Worm (Caenorhabditis elegans): ENCODE data around the gene W02C12.2.

Gene W02C12.2

DNA sequence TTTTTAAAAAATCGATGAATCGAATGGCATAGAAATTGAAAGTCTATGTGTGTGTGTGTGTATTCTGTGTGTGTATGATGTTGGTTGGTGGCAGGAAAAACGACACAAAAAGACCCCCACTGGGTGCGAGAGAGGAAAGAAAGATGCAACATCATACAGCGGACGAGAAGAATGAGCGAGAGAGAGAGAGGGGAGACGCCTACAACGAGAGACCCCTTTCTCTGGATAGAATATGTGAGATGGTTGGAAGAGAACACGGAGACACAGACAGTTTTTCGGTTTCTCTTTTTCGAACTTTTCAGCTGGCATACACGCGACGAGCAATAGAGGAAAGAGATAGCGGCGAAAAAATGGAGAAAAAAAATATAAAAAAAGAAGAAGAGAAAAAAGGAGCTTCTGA is 12.1 kb upstream of the W02C12.2 start (continued):
- TF ChIP-seq dve-1 (tag; optimal IDR thresholded peaks at IDR 0.05; ENCODE audit: insufficient read depth) (peak; percentile 85), nhr-6 (tag; optimal IDR thresholded peaks at IDR 0.05) (peak; percentile 48), jun-1 (tag; optimal IDR thresholded peaks at IDR 0.05) (peak; percentile 61), dmd-6 (GFP tag; IDR thresholded peaks at IDR 0.05) (peak; percentile 75), ama-1 (optimal IDR thresholded peaks at IDR 0.05) (peak; percentile 9), ceh-44 (GFP tag; IDR thresholded peaks at IDR 0.05) (no peak), vab-7 (GFP tag; IDR thresholded peaks at IDR 0.05) (no peak), R02D3.7 (tag; optimal IDR thresholded peaks at IDR 0.05) (no peak), tag-97 (GFP tag; IDR thresholded peaks at IDR 0.05) (no peak), ces-1 (GFP tag; optimal IDR thresholded peaks at IDR 0.05) (peak; percentile 46), daf-19 (GFP tag; conservative IDR thresholded peaks at IDR 0.05) (no peak), mes-2 (tag; optimal IDR thresholded peaks at IDR 0.05; ENCODE audit: poor library complexity, severe bottlenecking) (peak; percentile 38), nhr-10 (tag; optimal IDR thresholded peaks at IDR 0.05) (peak; percentile 33)

DNA sequence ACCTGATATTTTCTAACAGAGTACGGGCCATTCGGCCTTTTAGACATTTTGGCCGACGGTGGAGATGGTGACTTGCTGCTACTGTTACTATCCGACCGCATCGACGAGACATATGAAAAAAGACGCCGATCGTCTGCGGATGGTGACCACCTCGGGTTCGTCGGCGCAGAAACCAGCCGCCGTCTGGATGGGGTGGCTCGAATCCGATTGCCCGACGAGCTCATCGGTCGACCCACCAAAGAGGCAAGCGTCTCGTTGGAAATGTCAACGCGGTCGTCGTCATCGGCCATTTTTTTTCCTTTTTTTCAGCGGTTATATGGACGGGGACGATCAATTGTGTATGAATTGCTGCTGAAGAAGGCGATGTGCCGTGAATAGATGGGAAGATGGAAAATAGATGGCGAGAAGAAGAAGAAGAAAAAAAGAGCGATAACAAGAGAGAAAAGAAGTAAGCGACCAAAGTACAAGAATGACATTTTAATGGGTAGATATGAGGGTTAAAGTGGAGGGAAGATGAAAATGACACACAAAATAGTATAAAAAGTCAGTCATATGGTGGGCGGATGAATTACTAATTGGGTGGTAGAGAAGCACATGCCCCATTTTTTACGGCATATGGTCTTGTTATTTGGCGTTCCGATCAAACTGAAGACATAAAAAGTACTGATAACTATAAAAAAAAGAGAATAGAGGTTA is 11.1 kb upstream of the W02C12.2 start:
- TF ChIP-seq daf-16 (GFP tag; optimal IDR thresholded peaks at IDR 0.05) = no peak
- no peak for TF ChIP-seq daf-16 (tag; optimal IDR thresholded peaks at IDR 0.05)
- TF ChIP-seq hif-1 (tag; optimal IDR thresholded peaks at IDR 0.05) = peak in 1 of 2 experiments; percentile 5
- TF ChIP-seq dpl-1 (GFP tag; optimal IDR thresholded peaks at IDR 0.05) = no peak
- TF ChIP-seq zip-11 (GFP tag; IDR thresholded peaks at IDR 0.05) = no peak
- no peak for TF ChIP-seq spr-3 (GFP tag; optimal IDR thresholded peaks at IDR 0.05)
- TF ChIP-seq nhr-10 (tag; optimal IDR thresholded peaks at IDR 0.05) = no peak
- TF ChIP-seq madf-9 (GFP tag; conservative IDR thresholded peaks at IDR 0.05) = no peak
- TF ChIP-seq hlh-30 (tag; optimal IDR thresholded peaks at IDR 0.05; ENCODE audit: insufficient read depth) = no peak
- TF ChIP-seq aha-1 (tag) = peak; percentile 73
- TF ChIP-seq snpc-1.2 (GFP tag; IDR thresholded peaks at IDR 0.05) = no peak
- TF ChIP-seq egl-27 (tag; optimal IDR thresholded peaks at IDR 0.05) = no peak
- no peak for TF ChIP-seq saeg-2 (GFP tag; IDR thresholded peaks at IDR 0.05)
- TF ChIP-seq F26F4.8 (GFP tag; conservative IDR thresholded peaks at IDR 0.05) = no peak
- no peak for TF ChIP-seq mdl-1 (tag; optimal IDR thresholded peaks at IDR 0.05)
- peak; percentile 15 for TF ChIP-seq nhr-6 (tag; optimal IDR thresholded peaks at IDR 0.05)
- no peak for TF ChIP-seq F37D6.2 (tag; optimal IDR thresholded peaks at IDR 0.05)
- peak; percentile 68 for TF ChIP-seq ama-1 (optimal IDR thresholded peaks at IDR 0.05)
- no peak for TF ChIP-seq fos-1 (tag; optimal IDR thresholded peaks at IDR 0.05)
- TF ChIP-seq dmd-6 (GFP tag; IDR thresholded peaks at IDR 0.05) = peak; percentile 54
- no peak for TF ChIP-seq dmd-8 (GFP tag; IDR thresholded peaks at IDR 0.05)
- no peak for TF ChIP-seq ZK337.2 (GFP tag; IDR thresholded peaks at IDR 0.05)
- TF ChIP-seq hmg-1.1 (GFP tag; IDR thresholded peaks at IDR 0.05) = no peak
- no peak for TF ChIP-seq unc-130 (GFP tag; optimal IDR thresholded peaks at IDR 0.05)
- no peak for TF ChIP-seq ceh-82 (tag; optimal IDR thresholded peaks at IDR 0.05)
- TF ChIP-seq Y5F2A.4 (GFP tag; optimal IDR thresholded peaks at IDR 0.05) = no peak
- TF ChIP-seq unc-62 (GFP tag; optimal IDR thresholded peaks at IDR 0.05 in 1 of 2) = peak in 1 of 2 experiments; percentile 97
- TF ChIP-seq unc-62 (tag; optimal IDR thresholded peaks at IDR 0.05) = no peak
- no peak for TF ChIP-seq D1046.2 (GFP tag; IDR thresholded peaks at IDR 0.05)
- TF ChIP-seq nhr-28 (tag; optimal IDR thresholded peaks at IDR 0.05) = peak; percentile 39
- no peak for TF ChIP-seq tag-97 (GFP tag; IDR thresholded peaks at IDR 0.05)
- TF ChIP-seq Y105C5A.15 (GFP tag; IDR thresholded peaks at IDR 0.05) = no peak
- TF ChIP-seq F10B5.3 (tag; optimal IDR thresholded peaks at IDR 0.05) = no peak
- peak; percentile 89 for TF ChIP-seq set-16 (GFP tag; IDR thresholded peaks at IDR 0.05)
- TF ChIP-seq F49E8.2 (tag; optimal IDR thresholded peaks at IDR 0.05; ENCODE audit: borderline replicate concordance) = no peak
- no peak for TF ChIP-seq gei-8 (GFP tag; optimal IDR thresholded peaks at IDR 0.05)
- no peak for TF ChIP-seq arid-1 (GFP tag; conservative IDR thresholded peaks at IDR 0.05)
- TF ChIP-seq nhr-77 (tag; optimal IDR thresholded peaks at IDR 0.05) = no peak
- no peak for TF ChIP-seq mes-2 (tag; optimal IDR thresholded peaks at IDR 0.05; ENCODE audit: poor library complexity, severe bottlenecking)
- TF ChIP-seq lin-39 (tag; optimal IDR thresholded peaks at IDR 0.05) = no peak
- no peak for TF ChIP-seq attf-4 (tag; optimal IDR thresholded peaks at IDR 0.05)
- TF ChIP-seq ZK546.5 (tag; optimal IDR thresholded peaks at IDR 0.05) = no peak
